Worm (Caenorhabditis elegans) whole organism, young adult: ENCODE measurements around the gene rfc-1.

Experiments
- B0261.1 ChIP-seq: sonication (generic microtip); optimal IDR thresholded peaks from 2 replicates; lab custom pipeline; 2016; ENCODE audit warnings: mild to moderate bottlenecking, missing genetic modification characterization, moderate library complexity, missing compliant biosample characterization
- F23B12.7 ChIP-seq: sonication (generic microtip); optimal IDR thresholded peaks from 2 replicates; lab custom pipeline; 2017; ENCODE audit warnings: missing genetic modification characterization, mild to moderate bottlenecking, missing compliant biosample characterization, antibody characterized with exemption, moderate library complexity; ENCODE audit not compliant: insufficient read depth
- F37B4.10 ChIP-seq: fragments of 200-800 bp; sonication (Bioruptor generic); IDR thresholded peaks from 2 replicates; pipeline ENCODE4 v1.3.6; 2022; ENCODE audit warnings: missing genetic modification characterization, missing compliant biosample characterization
- F52B5.7 ChIP-seq: sonication (generic microtip); optimal IDR thresholded peaks from 2 replicates; lab custom pipeline; 2016; ENCODE audit warnings: mild to moderate bottlenecking, missing genetic modification characterization, missing compliant biosample characterization
- F57C9.4 ChIP-seq: sonication (generic microtip); optimal IDR thresholded peaks from 2 replicates; lab custom pipeline; 2017; ENCODE audit warnings: mild to moderate bottlenecking, missing genetic modification characterization, missing compliant biosample characterization
- K11D2.4 ChIP-seq: fragments of 200-800 bp; sonication (Bioruptor generic); IDR thresholded peaks from 2 replicates; pipeline ENCODE4 v1.3.6; 2022; ENCODE audit warnings: missing genetic modification reagents, missing genetic modification characterization, missing compliant biosample characterization
- Y67H2A.10 ChIP-seq: fragments of 200-800 bp; sonication (Bioruptor generic); conservative IDR thresholded peaks from 2 replicates; pipeline ENCODE4 v1.3.6; 2022; ENCODE audit warnings: missing genetic modification reagents, missing genetic modification characterization, missing compliant biosample characterization
- Y95B8A.8 ChIP-seq: fragments of 200-800 bp; sonication (Bioruptor generic); IDR thresholded peaks from 2 replicates; pipeline ENCODE4 v1.3.6; 2022; ENCODE audit warnings: missing genetic modification reagents, missing genetic modification characterization, missing compliant biosample characterization
- atf-7 ChIP-seq: sonication (generic microtip); optimal IDR thresholded peaks from 2 replicates; lab custom pipeline; 2017; ENCODE audit warnings: mild to moderate bottlenecking, missing genetic modification characterization, missing compliant biosample characterization
- athp-1 ChIP-seq: sonication (generic microtip); optimal IDR thresholded peaks from 2 replicates; lab custom pipeline; 2017; ENCODE audit warnings: mild to moderate bottlenecking, missing genetic modification characterization, missing compliant biosample characterization
- attf-3 ChIP-seq: fragments of 200-800 bp; sonication (Bioruptor generic); conservative IDR thresholded peaks from 2 replicates; pipeline ENCODE4 v1.3.6; 2022; ENCODE audit warnings: missing genetic modification reagents, missing genetic modification characterization, missing compliant biosample characterization
- attf-5 ChIP-seq: fragments of 200-800 bp; sonication (Bioruptor generic); optimal IDR thresholded peaks from 2 replicates; lab custom pipeline; 2018; ENCODE audit warnings: mild to moderate bottlenecking, missing genetic modification characterization, missing compliant biosample characterization
- bed-1 ChIP-seq: fragments of 200-800 bp; sonication (Bioruptor generic); IDR thresholded peaks from 2 replicates; pipeline ENCODE4 v1.3.6; 2022; ENCODE audit warnings: missing genetic modification reagents, missing genetic modification characterization, missing compliant biosample characterization
- cebp-1 ChIP-seq, 2 experiments: fragments of 200-800 bp in 1 of 2; sonication (Bioruptor generic) in 1 of 2; sonication (generic microtip) in 1 of 2; IDR thresholded peaks in 1 of 2; optimal IDR thresholded peaks in 1 of 2; 2 replicates each; pipeline versions ENCODE4 v1.3.6 to Lab custom; 2017 to 2022; ENCODE audit warnings: missing compliant biosample characterization in 2 of 2, missing genetic modification characterization in 2 of 2, mild to moderate bottlenecking in 1 of 2, missing genetic modification reagents in 1 of 2, moderate library complexity in 1 of 2
- ceh-27 ChIP-seq: fragments of 200-800 bp; sonication (Bioruptor generic); optimal IDR thresholded peaks from 2 replicates; lab custom pipeline; 2018; ENCODE audit warnings: mild to moderate bottlenecking, missing genetic modification characterization, moderate library complexity, missing compliant biosample characterization
- ceh-40 ChIP-seq: fragments of 200-800 bp; sonication (Bioruptor generic); IDR thresholded peaks from 2 replicates; pipeline ENCODE4 v1.3.6; 2022; ENCODE audit warnings: missing genetic modification characterization, missing compliant biosample characterization
- chd-7 ChIP-seq: sonication (generic microtip); optimal IDR thresholded peaks from 2 replicates; lab custom pipeline; 2016; ENCODE audit warnings: mild to moderate bottlenecking, missing genetic modification characterization, moderate library complexity, missing compliant biosample characterization
- dox-1 ChIP-seq: fragments of 200-800 bp; sonication (Bioruptor generic); IDR thresholded peaks from 2 replicates; pipeline ENCODE4 v1.3.6; 2022; ENCODE audit warnings: missing genetic modification reagents, missing genetic modification characterization, missing compliant biosample characterization
- dpff-1 ChIP-seq: sonication (generic microtip); optimal IDR thresholded peaks from 2 replicates; lab custom pipeline; 2017; ENCODE audit warnings: mild to moderate bottlenecking, missing genetic modification characterization, missing compliant biosample characterization
- dpl-1 ChIP-seq: fragments of 150-350 bp; optimal IDR thresholded peaks from 2 replicates; lab custom pipeline; 2014; ENCODE audit warnings: missing biosample characterization, missing genetic modification reagents, missing genetic modification characterization
- ekl-4 ChIP-seq: fragments of 200-800 bp; sonication (Bioruptor generic); IDR thresholded peaks from 2 replicates; pipeline ENCODE4 v1.3.6; 2022; ENCODE audit warnings: missing genetic modification reagents, missing genetic modification characterization, missing compliant biosample characterization
- fkh-3 ChIP-seq: sonication (generic microtip); optimal IDR thresholded peaks from 2 replicates; lab custom pipeline; 2016; ENCODE audit warnings: mild to moderate bottlenecking, missing genetic modification characterization, missing compliant biosample characterization
- lin-35 ChIP-seq, 3 experiments: fragments of 150-350 bp in 2 of 3; sonication (generic microtip) in 1 of 3; optimal IDR thresholded peaks; 2 replicates each; lab custom pipeline; 2014 to 2018; ENCODE audit warnings: missing biosample characterization in 3 of 3, missing genetic modification characterization in 3 of 3, missing genetic modification reagents in 3 of 3
- lin-54 ChIP-seq: fragments of 200-800 bp; sonication (Bioruptor generic); optimal IDR thresholded peaks from 2 replicates; lab custom pipeline; 2018; ENCODE audit warnings: mild to moderate bottlenecking, missing genetic modification characterization, missing compliant biosample characterization
- lir-1 ChIP-seq: fragments of 200-800 bp; sonication (Bioruptor generic); conservative IDR thresholded peaks from 2 replicates; pipeline ENCODE4 v1.3.6; 2022; ENCODE audit warnings: missing genetic modification reagents, missing genetic modification characterization, missing compliant biosample characterization
- lsy-27 ChIP-seq: sonication (generic microtip); optimal IDR thresholded peaks from 2 replicates; lab custom pipeline; 2017; ENCODE audit warnings: missing genetic modification characterization, mild to moderate bottlenecking, missing compliant biosample characterization, antibody characterized with exemption, missing genotype, borderline replicate concordance; ENCODE audit not compliant: insufficient read depth
- madf-10 ChIP-seq: sonication (generic microtip); optimal IDR thresholded peaks from 2 replicates; lab custom pipeline; 2016; ENCODE audit warnings: mild to moderate bottlenecking, missing genetic modification characterization, missing compliant biosample characterization
- madf-3 ChIP-seq: fragments of 200-800 bp; sonication (Bioruptor generic); IDR thresholded peaks from 2 replicates; pipeline ENCODE4 v1.3.6; 2022; ENCODE audit warnings: missing genetic modification reagents, missing genetic modification characterization, missing compliant biosample characterization
- madf-8 ChIP-seq: fragments of 200-800 bp; sonication (Bioruptor generic); conservative IDR thresholded peaks from 2 replicates; pipeline ENCODE4 v1.3.6; 2022; ENCODE audit warnings: missing genetic modification reagents, missing genetic modification characterization, missing compliant biosample characterization
- mcd-1 ChIP-seq: fragments of 200-800 bp; sonication (Bioruptor generic); IDR thresholded peaks from 2 replicates; pipeline ENCODE4 v1.3.6; 2022; ENCODE audit warnings: missing genetic modification reagents, missing genetic modification characterization, missing compliant biosample characterization
- nfyb-1 ChIP-seq: fragments of 200-800 bp; sonication (Bioruptor generic); IDR thresholded peaks from 2 replicates; pipeline ENCODE4 v1.3.6; 2022; ENCODE audit warnings: missing genetic modification reagents, missing genetic modification characterization, missing compliant biosample characterization
- nhr-27 ChIP-seq: fragments of 200-800 bp; sonication (Bioruptor generic); optimal IDR thresholded peaks from 2 replicates; lab custom pipeline; 2018; ENCODE audit warnings: mild to moderate bottlenecking, missing genetic modification characterization, moderate library complexity, missing compliant biosample characterization
- snpc-1.1 ChIP-seq: sonication (generic microtip); optimal IDR thresholded peaks from 2 replicates; lab custom pipeline; 2017; ENCODE audit warnings: missing genetic modification characterization, mild to moderate bottlenecking, missing compliant biosample characterization, antibody characterized with exemption, moderate library complexity, missing genotype, missing genetic modification reagents; ENCODE audit not compliant: insufficient read depth
- snpc-3.4 ChIP-seq: sonication (generic microtip); optimal IDR thresholded peaks from 2 replicates; lab custom pipeline; 2017; ENCODE audit warnings: missing genetic modification characterization, mild to moderate bottlenecking, missing compliant biosample characterization, antibody characterized with exemption, moderate library complexity, missing genotype, missing genetic modification reagents
- somi-1 ChIP-seq: fragments of 200-800 bp; sonication (Bioruptor generic); optimal IDR thresholded peaks from 2 replicates; lab custom pipeline; 2018; ENCODE audit warnings: mild to moderate bottlenecking, missing genetic modification characterization, missing compliant biosample characterization
- tbp1 ChIP-seq: fragments of 200-800 bp; sonication (Bioruptor generic); optimal IDR thresholded peaks from 2 replicates; lab custom pipeline; 2018; ENCODE audit warnings: mild to moderate bottlenecking, missing genetic modification characterization, missing compliant biosample characterization
- tbx-9 ChIP-seq: sonication (generic microtip); optimal IDR thresholded peaks from 2 replicates; lab custom pipeline; 2016; ENCODE audit warnings: borderline replicate concordance, missing genetic modification characterization, inconsistent platforms, missing compliant biosample characterization
- tlf-1 ChIP-seq: fragments of 200-800 bp; sonication (Bioruptor generic); optimal IDR thresholded peaks from 2 replicates; lab custom pipeline; 2018; ENCODE audit warnings: mild to moderate bottlenecking, missing genetic modification characterization, missing compliant biosample characterization
- unc-130 ChIP-seq: sonication (generic microtip); optimal IDR thresholded peaks from 2 replicates; lab custom pipeline; 2016; ENCODE audit warnings: missing genetic modification reagents, missing genetic modification characterization, missing compliant biosample characterization
- zfh-2 ChIP-seq: fragments of 200-800 bp; sonication (Bioruptor generic); conservative IDR thresholded peaks from 2 replicates; pipeline ENCODE4 v1.3.6; 2022; ENCODE audit warnings: missing genetic modification reagents, missing genetic modification characterization, missing compliant biosample characterization
- zim-3 ChIP-seq: sonication (generic microtip); optimal IDR thresholded peaks from 2 replicates; lab custom pipeline; 2017; ENCODE audit warnings: mild to moderate bottlenecking, missing genetic modification characterization, moderate library complexity, missing compliant biosample characterization
- ztf-18 ChIP-seq: sonication (generic microtip); optimal IDR thresholded peaks from 2 replicates; lab custom pipeline; 2016; ENCODE audit warnings: missing genotype, mild to moderate bottlenecking, missing genetic modification characterization, missing compliant biosample characterization
- ztf-25 ChIP-seq: fragments of 200-800 bp; sonication (Bioruptor generic); IDR thresholded peaks from 2 replicates; pipeline ENCODE4 v1.3.6; 2022; ENCODE audit warnings: missing genetic modification reagents, missing genetic modification characterization, missing compliant biosample characterization
- ztf-26 ChIP-seq: sonication (generic microtip); optimal IDR thresholded peaks from 2 replicates; lab custom pipeline; 2017; ENCODE audit warnings: missing genetic modification characterization, missing compliant biosample characterization
- ztf-3 ChIP-seq: fragments of 200-800 bp; sonication (Bioruptor generic); optimal IDR thresholded peaks from 2 replicates; lab custom pipeline; 2018; ENCODE audit warnings: mild to moderate bottlenecking, missing genetic modification characterization, missing compliant biosample characterization

Gene rfc-1

DNA sequence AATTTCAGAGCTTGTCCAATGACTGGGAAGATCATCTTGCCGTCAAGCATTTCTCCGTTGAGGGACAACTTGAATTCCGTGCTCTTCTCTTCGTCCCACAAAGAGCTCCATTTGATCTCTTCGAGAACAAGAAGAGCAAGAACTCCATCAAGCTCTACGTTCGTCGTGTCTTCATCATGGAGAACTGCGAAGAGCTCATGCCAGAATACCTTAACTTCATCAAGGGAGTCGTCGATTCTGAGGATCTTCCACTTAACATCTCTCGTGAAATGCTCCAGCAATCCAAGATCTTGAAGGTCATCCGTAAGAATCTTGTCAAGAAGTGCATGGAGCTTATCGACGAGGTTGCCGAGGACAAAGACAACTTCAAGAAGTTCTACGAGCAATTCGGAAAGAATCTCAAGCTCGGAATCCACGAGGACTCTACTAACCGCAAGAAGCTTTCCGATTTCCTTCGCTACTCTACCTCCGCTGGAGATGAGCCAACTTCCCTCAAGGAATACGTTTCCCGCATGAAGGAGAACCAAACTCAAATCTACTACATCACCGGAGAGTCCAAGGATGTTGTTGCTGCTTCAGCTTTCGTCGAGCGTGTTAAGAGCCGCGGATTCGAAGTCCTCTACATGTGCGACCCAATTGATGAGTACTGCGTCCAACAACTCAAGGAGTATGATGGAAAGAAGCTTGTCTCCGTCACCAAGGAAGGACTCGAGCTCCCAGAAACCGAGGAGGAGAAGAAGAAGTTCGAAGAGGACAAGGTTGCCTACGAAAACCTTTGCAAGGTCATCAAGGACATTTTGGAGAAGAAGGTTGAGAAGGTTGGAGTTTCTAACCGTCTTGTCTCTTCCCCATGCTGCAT is 41.6 kb upstream of the rfc-1 start (continued):
- TF ChIP-seq lsy-27 (no peak), zim-3 (tag; lab: Kevin White, UChicago) (no peak), K11D2.4 (GFP tag; lab: Robert Waterston, UW) (no peak; the same call in none of the 2 replicates), attf-5 (GFP tag; lab: Kevin White, UChicago) (no peak), ceh-40 (no peak), ztf-26 (tag; lab: Kevin White, UChicago) (no peak), bed-1 (GFP tag; lab: Robert Waterston, UW) (0 out of 2 replicates have a peak, but pooled peaks have one; percentile 15), ztf-3 (no peak), mcd-1 (peak; percentile 40; the same call in 1 of the 2 replicates), F23B12.7 (tag; lab: Kevin White, UChicago) (no peak), snpc-3.4 (tag; lab: Kevin White, UChicago) (peak; percentile 26), dpl-1 (GFP tag; lab: Kevin White, UChicago) (no peak), nfyb-1 (GFP tag; lab: Robert Waterston, UW) (peak; percentile 7; the same call in 1 of the 2 replicates), madf-10 (no peak), zfh-2 (GFP tag; lab: Robert Waterston, UW) (0 out of 2 replicates have a peak, but pooled peaks have one; percentile 54), B0261.1 (tag; lab: Kevin White, UChicago) (no peak), ztf-18 (no peak), cebp-1 (GFP tag; IDR thresholded peaks at IDR 0.05; lab: Robert Waterston, UW) (no peak), cebp-1 (tag; optimal IDR thresholded peaks at IDR 0.05; lab: Kevin White, UChicago) (peak; percentile 12), F37B4.10 (GFP tag; lab: Robert Waterston, UW) (no peak), madf-3 (no peak), dox-1 (GFP tag; lab: Robert Waterston, UW) (peak; percentile 9), ztf-25 (no peak), unc-130 (no peak), athp-1 (tag; lab: Kevin White, UChicago) (no peak), atf-7 (no peak), F57C9.4 (tag; lab: Kevin White, UChicago) (no peak), lin-35 (GFP tag; optimal IDR thresholded peaks at IDR 0.05; lab: Kevin White, UChicago) (no peak), madf-8 (no peak), chd-7 (tag; lab: Kevin White, UChicago) (no peak), tbx-9 (tag; lab: Kevin White, UChicago) (no peak), nhr-27 (tag; lab: Kevin White, UChicago) (no peak), somi-1 (GFP tag; lab: Kevin White, UChicago) (no peak), attf-3 (GFP tag; lab: Robert Waterston, UW) (no peak), dpff-1 (tag; lab: Kevin White, UChicago) (no peak), ceh-27 (no peak), fkh-3 (tag; lab: Kevin White, UChicago) (no peak), lir-1 (GFP tag; lab: Robert Waterston, UW) (no peak; the same call in 1 of the 2 replicates), tbp1 (GFP tag; lab: Kevin White, UChicago) (no peak), lin-54 (no peak), snpc-1.1 (no peak), ekl-4 (GFP tag; lab: Robert Waterston, UW) (no peak), Y67H2A.10 (GFP tag; lab: Robert Waterston, UW) (no peak), tlf-1 (GFP tag; lab: Kevin White, UChicago) (no peak), Y95B8A.8 (GFP tag; lab: Robert Waterston, UW) (peak; percentile 7; the same call in 1 of the 2 replicates), F52B5.7 (no peak)
